Worm (Caenorhabditis elegans): ENCODE data around the gene F44B9.2.

F44B9.2 gene

DNA sequence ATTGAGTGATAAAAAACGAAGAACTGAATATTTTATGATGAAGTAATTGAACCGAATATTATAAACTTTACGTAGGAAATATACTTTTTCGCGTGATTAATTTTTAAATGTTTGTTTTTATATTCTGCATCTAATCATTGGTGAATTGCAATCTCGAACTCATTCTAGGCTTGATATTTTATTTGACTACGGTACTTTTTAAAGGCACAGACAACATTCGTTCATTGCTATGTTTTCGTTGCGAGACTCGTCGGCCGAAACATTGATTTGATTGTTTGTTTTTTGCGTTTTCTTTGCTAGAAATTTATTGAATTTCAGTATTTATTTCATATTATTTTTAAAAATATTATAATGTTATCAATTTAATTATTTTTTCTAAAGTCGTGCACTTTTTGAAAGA, 44.5 kb upstream of the F44B9.2 start, which contains the start of gene C06G4.4:
C06G4.4 (minus strand) TSS at position 36 of the 400 bp plus-strand sequence.
- no peak for TF ChIP-seq elt-1 (tag; optimal IDR thresholded peaks at IDR 0.05)
- no peak for TF ChIP-seq ceh-82 (tag; optimal IDR thresholded peaks at IDR 0.05)
- no peak for TF ChIP-seq skn-1 (tag; optimal IDR thresholded peaks at IDR 0.05)
- no peak for TF ChIP-seq mml-1 (tag; optimal IDR thresholded peaks at IDR 0.05)
- no peak for TF ChIP-seq ceh-28 (tag; optimal IDR thresholded peaks at IDR 0.05)
- TF ChIP-seq ceh-16 (tag; optimal IDR thresholded peaks at IDR 0.05), result no peak
- no peak for TF ChIP-seq lin-39 (tag; optimal IDR thresholded peaks at IDR 0.05)
- no peak for TF ChIP-seq egl-5 (tag; optimal IDR thresholded peaks at IDR 0.05)
- TF ChIP-seq pqm-1 (tag; optimal IDR thresholded peaks at IDR 0.05), result no peak
- TF ChIP-seq fkh-2 (tag; optimal IDR thresholded peaks at IDR 0.05), result no peak
- no peak for TF ChIP-seq nhr-23 (tag; optimal IDR thresholded peaks at IDR 0.05)
- no peak for TF ChIP-seq unc-62 (GFP tag; optimal IDR thresholded peaks at IDR 0.05)
- no peak for TF ChIP-seq sea-2 (GFP tag; optimal IDR thresholded peaks at IDR 0.05)

DNA sequence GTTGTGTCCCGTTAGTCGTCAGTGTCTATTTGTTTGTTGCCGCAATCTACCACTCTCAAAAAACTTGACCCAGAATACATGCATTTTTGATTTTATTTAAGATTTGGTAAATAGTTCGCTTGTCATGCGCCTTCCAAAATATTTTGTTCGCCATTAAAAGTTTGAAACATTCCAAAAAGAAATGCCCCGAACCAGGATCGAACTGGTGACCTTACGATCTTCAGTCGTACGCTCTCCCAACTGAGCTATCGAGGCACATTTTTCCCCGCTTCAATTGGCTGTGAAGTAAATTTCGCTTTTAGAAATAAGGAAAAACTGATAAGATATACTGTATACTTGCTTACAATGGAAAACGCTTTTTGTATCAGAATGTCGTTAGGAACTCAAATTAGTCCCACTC, 44.0 kb upstream of the F44B9.2 start:
- TF ChIP-seq lin-15B (tag; optimal IDR thresholded peaks at IDR 0.05), result no peak
- TF ChIP-seq sea-2 (GFP tag; optimal IDR thresholded peaks at IDR 0.05), result no peak
- TF ChIP-seq tbx-2 (tag; optimal IDR thresholded peaks at IDR 0.05), result no peak
- peak; percentile 42 for TF ChIP-seq ama-1 (optimal IDR thresholded peaks at IDR 0.05)

DNA sequence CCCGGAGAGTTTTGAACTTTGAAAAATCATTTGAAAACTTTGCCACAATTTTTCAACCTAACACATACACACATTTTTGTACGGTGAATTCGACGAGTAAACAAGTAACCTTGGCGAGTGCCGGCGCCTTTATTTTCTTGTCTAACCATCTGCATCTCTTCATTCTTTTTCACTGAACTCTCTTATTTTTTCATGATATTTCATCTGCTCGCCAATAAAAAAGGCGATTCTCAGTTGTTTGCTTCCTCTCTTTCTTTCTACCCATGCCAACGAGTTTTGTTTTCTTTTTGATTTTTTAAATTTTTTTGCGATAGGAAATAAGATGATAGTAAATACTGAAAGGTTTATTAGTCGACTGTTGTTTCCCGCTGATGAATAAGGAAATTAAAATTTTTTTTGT, 43.5 kb upstream of the F44B9.2 start:
- TF ChIP-seq nfya-1 (tag; optimal IDR thresholded peaks at IDR 0.05; ENCODE audit: insufficient read depth) (peak; percentile 57), elt-2 (tag; optimal IDR thresholded peaks at IDR 0.05) (peak; percentile 63), egl-5 (tag; optimal IDR thresholded peaks at IDR 0.05) (peak; percentile 64), pha-4 (tag; optimal IDR thresholded peaks at IDR 0.05) (peak; percentile 95), egl-27 (tag; optimal IDR thresholded peaks at IDR 0.05) (no peak), hmg-11 (tag; optimal IDR thresholded peaks at IDR 0.05) (peak; percentile 43), nhr-25 (tag; optimal IDR thresholded peaks at IDR 0.05) (peak; percentile 71), tbx-2 (tag; optimal IDR thresholded peaks at IDR 0.05) (no peak), lin-15B (tag; optimal IDR thresholded peaks at IDR 0.05) (peak; percentile 10), nhr-76 (tag; optimal IDR thresholded peaks at IDR 0.05) (no peak)

DNA sequence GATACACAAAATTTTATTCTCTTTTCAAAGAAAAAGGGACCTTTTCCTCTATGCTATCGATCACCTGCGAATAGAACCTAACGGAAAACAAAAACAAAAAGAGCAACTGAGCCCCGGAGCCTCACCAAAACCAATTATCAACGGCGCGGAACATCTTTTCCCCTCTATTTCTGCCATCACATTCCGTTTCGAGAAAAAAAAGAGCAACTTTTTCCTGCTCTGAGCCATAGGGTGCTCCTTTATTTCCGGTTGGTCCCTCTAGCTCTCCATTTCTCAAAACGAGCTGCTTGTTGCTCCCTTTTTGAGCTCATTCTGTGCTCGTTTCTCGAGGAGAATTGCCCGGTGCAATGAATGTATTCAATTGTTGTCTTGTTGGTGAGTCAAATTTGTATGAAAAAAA, 42.6 kb upstream of the F44B9.2 start, which contains the start of gene clp-1:
clp-1 (plus strand) TSS at position 301 of the 400 bp plus-strand sequence.
- TF ChIP-seq tbx-2 (tag; optimal IDR thresholded peaks at IDR 0.05), result no peak
- peak; percentile 28 for TF ChIP-seq ama-1 (optimal IDR thresholded peaks at IDR 0.05)
- peak; percentile 26 for TF ChIP-seq lin-39 (tag; optimal IDR thresholded peaks at IDR 0.05)
- no peak for TF ChIP-seq egl-27 (tag; optimal IDR thresholded peaks at IDR 0.05)
- no peak for TF ChIP-seq nhr-237 (tag; optimal IDR thresholded peaks at IDR 0.05)

DNA sequence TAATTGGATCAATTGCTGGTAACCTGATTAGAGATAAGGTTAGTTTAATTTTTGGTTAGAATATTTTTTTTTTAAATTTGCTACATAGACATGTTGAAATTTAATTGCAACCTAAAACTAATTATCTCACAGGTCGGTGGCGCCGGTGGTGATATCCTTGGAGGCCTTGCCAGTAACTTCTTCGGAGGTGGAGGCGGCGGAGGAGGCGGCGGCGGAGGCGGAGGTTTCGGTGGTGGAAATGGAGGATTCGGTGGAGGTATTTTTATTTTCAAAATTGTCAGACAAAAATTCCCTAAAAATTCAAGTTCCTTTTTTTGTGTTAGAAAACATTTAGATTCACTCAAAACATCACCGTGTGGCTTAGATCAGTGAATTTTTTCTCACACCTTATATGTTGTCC, 41.0 kb upstream of the F44B9.2 start:
- TF ChIP-seq daf-12 (tag; optimal IDR thresholded peaks at IDR 0.05) (no peak), nhr-11 (tag; optimal IDR thresholded peaks at IDR 0.05) (no peak), zag-1 (tag; optimal IDR thresholded peaks at IDR 0.05) (no peak), sea-2 (GFP tag; optimal IDR thresholded peaks at IDR 0.05) (no peak), aly-2 (tag; optimal IDR thresholded peaks at IDR 0.05) (no peak), elt-1 (tag; optimal IDR thresholded peaks at IDR 0.05) (no peak)

DNA sequence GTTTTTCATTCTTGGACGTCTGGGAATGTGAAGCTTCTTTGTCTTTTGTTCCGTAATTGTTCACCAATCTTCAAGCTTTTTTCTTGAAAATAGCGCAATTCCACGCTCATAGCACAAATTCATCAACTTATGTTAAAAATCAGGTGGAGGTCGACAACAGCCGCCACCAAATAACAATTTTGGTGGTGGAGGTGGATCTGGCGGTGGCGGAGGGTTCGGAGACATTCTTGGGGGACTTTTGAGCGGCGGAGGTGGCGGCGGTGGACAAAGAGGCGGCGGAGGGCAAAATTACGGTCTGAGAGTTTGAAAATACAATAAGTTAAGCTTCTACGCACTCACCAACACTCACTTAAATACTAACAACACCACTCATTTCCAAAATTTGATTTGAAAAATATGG, 40.3 kb upstream of the F44B9.2 start:
- TF ChIP-seq R02D3.7 (tag; optimal IDR thresholded peaks at IDR 0.05) (no peak), ceh-82 (tag; optimal IDR thresholded peaks at IDR 0.05) (no peak), lin-39 (tag; optimal IDR thresholded peaks at IDR 0.05) (no peak), nhr-43 (tag; optimal IDR thresholded peaks at IDR 0.05; ENCODE audit: poor library complexity, severe bottlenecking) (no peak), elt-2 (tag; optimal IDR thresholded peaks at IDR 0.05) (no peak), jun-1 (tag; optimal IDR thresholded peaks at IDR 0.05) (no peak), fkh-10 (GFP tag; optimal IDR thresholded peaks at IDR 0.05) (no peak), daf-12 (tag; optimal IDR thresholded peaks at IDR 0.05) (no peak), pqm-1 (tag; optimal IDR thresholded peaks at IDR 0.05) (no peak), ztf-4 (tag; optimal IDR thresholded peaks at IDR 0.05) (no peak), skn-1 (tag; optimal IDR thresholded peaks at IDR 0.05) (no peak), nhr-237 (tag; optimal IDR thresholded peaks at IDR 0.05) (no peak), egl-5 (tag; optimal IDR thresholded peaks at IDR 0.05) (no peak), nhr-25 (tag; optimal IDR thresholded peaks at IDR 0.05) (no peak), hmg-11 (tag; optimal IDR thresholded peaks at IDR 0.05) (no peak), mdl-1 (tag; optimal IDR thresholded peaks at IDR 0.05) (no peak), nfya-1 (tag; optimal IDR thresholded peaks at IDR 0.05; ENCODE audit: insufficient read depth) (no peak)

All from whole organism, L3 larva.